Fruit fly (Drosophila melanogaster) whole organism, embryonic: ENCODE data around the gene CG15725.

Source experiments
- Antp ChIP-seq: fragments of 200-800 bp; sonication (Bioruptor generic); optimal IDR thresholded peaks from 3 replicates; lab custom pipeline; 2016; ENCODE audit warnings: missing biosample characterization, missing genetic modification characterization
- Bteb2 ChIP-seq: fragments of 200-800 bp; sonication (Bioruptor generic); optimal IDR thresholded peaks from 2 replicates; lab custom pipeline; 2016; ENCODE audit warnings: missing biosample characterization, missing genetic modification characterization
- CG10147 ChIP-seq: fragments of 200-800 bp; sonication (Bioruptor generic); optimal IDR thresholded peaks from 2 replicates; lab custom pipeline; 2019; ENCODE audit warnings: missing biosample characterization, mild to moderate bottlenecking, missing genetic modification characterization, moderate library complexity
- CG12104 ChIP-seq: fragments of 200-800 bp; sonication (Bioruptor generic); optimal IDR thresholded peaks from 3 replicates; lab custom pipeline; 2016; ENCODE audit warnings: missing biosample characterization, missing genetic modification characterization
- CG12391 ChIP-seq: fragments of 200-800 bp; sonication (Bioruptor generic); optimal IDR thresholded peaks from 3 replicates; lab custom pipeline; 2018; ENCODE audit warnings: missing biosample characterization, mild to moderate bottlenecking, missing genetic modification characterization, moderate library complexity
- CG15011 ChIP-seq: fragments of 200-800 bp; sonication (Bioruptor generic); optimal IDR thresholded peaks from 3 replicates; lab custom pipeline; 2018; ENCODE audit warnings: missing biosample characterization, mild to moderate bottlenecking, missing genetic modification characterization
- CG15073 ChIP-seq: fragments of 200-800 bp; sonication (Bioruptor generic); optimal IDR thresholded peaks from 2 replicates; lab custom pipeline; 2016; ENCODE audit warnings: missing biosample characterization, missing genetic modification characterization
- CG15696 ChIP-seq: fragments of 200-800 bp; sonication (Bioruptor generic); optimal IDR thresholded peaks from 2 replicates; lab custom pipeline; 2019; ENCODE audit warnings: missing biosample characterization, mild to moderate bottlenecking, missing genetic modification characterization, moderate library complexity
- CG17568 ChIP-seq: fragments of 200-800 bp; sonication (Bioruptor generic); optimal IDR thresholded peaks from 2 replicates; lab custom pipeline; 2018; ENCODE audit warnings: missing biosample characterization, mild to moderate bottlenecking, missing genetic modification characterization, moderate library complexity
- CG17829 ChIP-seq: fragments of 200-800 bp; optimal IDR thresholded peaks from 2 replicates; lab custom pipeline; 2019; ENCODE audit warnings: missing biosample characterization, mild to moderate bottlenecking, missing genetic modification characterization, moderate library complexity
- CG3407 ChIP-seq: fragments of 200-800 bp; sonication (Bioruptor generic); optimal IDR thresholded peaks from 2 replicates; lab custom pipeline; 2018; ENCODE audit warnings: missing biosample characterization, mild to moderate bottlenecking, missing genetic modification characterization
- CG3847 ChIP-seq: fragments of 200-800 bp; sonication (Bioruptor generic); IDR thresholded peaks from 2 replicates; pipeline ENCODE4 v1.3.6; 2022; ENCODE audit warnings: missing biosample characterization, missing genetic modification characterization
- CG42726 ChIP-seq: fragments of 200-800 bp; sonication (Bioruptor generic); IDR thresholded peaks from 2 replicates; pipeline ENCODE4 v1.3.6; 2022; ENCODE audit warnings: missing biosample characterization, missing genetic modification characterization; ENCODE audit not compliant: partially characterized antibody
- CG7556 ChIP-seq: fragments of 200-800 bp; sonication (Bioruptor generic); optimal IDR thresholded peaks from 2 replicates; lab custom pipeline; 2017; ENCODE audit warnings: missing biosample characterization, mild to moderate bottlenecking, missing genetic modification characterization
- Doc3 ChIP-seq: fragments of 200-800 bp; sonication (Bioruptor generic); IDR thresholded peaks from 3 replicates; pipeline ENCODE4 v1.3.6; 2022; ENCODE audit warnings: missing biosample characterization, missing genetic modification characterization; ENCODE audit not compliant: partially characterized antibody
- Elba2 ChIP-seq: fragments of 200-800 bp; sonication (Bioruptor generic); optimal IDR thresholded peaks from 3 replicates; lab custom pipeline; 2016; ENCODE audit warnings: missing biosample characterization, missing genetic modification characterization
- HLH3B ChIP-seq: fragments of 200-800 bp; sonication (Bioruptor generic); IDR thresholded peaks from 2 replicates; pipeline ENCODE4 v1.3.6; 2022; ENCODE audit warnings: missing biosample characterization, missing genetic modification characterization
- HLHmδ ChIP-seq: fragments of 200-800 bp; sonication (Bioruptor generic); optimal IDR thresholded peaks from 2 replicates; lab custom pipeline; 2018; ENCODE audit warnings: missing biosample characterization, mild to moderate bottlenecking, missing genetic modification characterization, moderate library complexity
- Hey ChIP-seq: fragments of 200-800 bp; sonication (Bioruptor generic); optimal IDR thresholded peaks from 3 replicates; lab custom pipeline; 2018; ENCODE audit warnings: missing biosample characterization, mild to moderate bottlenecking, missing genetic modification characterization
- Hmr ChIP-seq: fragments of 200-800 bp; sonication (Bioruptor generic); optimal IDR thresholded peaks from 3 replicates; lab custom pipeline; 2017; ENCODE audit warnings: mild to moderate bottlenecking, missing biosample characterization, missing genetic modification reagents, missing genetic modification characterization
- Lim3 ChIP-seq: fragments of 200-800 bp; sonication (Bioruptor generic); IDR thresholded peaks from 2 replicates; pipeline ENCODE4 v1.3.6; 2022; ENCODE audit warnings: missing biosample characterization, missing genetic modification characterization
- Meics ChIP-seq: fragments of 200-800 bp; sonication (Bioruptor generic); optimal IDR thresholded peaks from 2 replicates; lab custom pipeline; 2017; ENCODE audit warnings: missing biosample characterization, mild to moderate bottlenecking, missing genetic modification characterization
- Mes4 ChIP-seq: fragments of 200-800 bp; sonication (Bioruptor generic); optimal IDR thresholded peaks from 2 replicates; lab custom pipeline; 2016; ENCODE audit warnings: missing biosample characterization, missing genetic modification characterization
- Mrtf ChIP-seq: fragments of 200-800 bp; sonication (Bioruptor generic); IDR thresholded peaks from 3 replicates; pipeline ENCODE4 v1.3.6; 2022; ENCODE audit warnings: missing biosample characterization, missing genetic modification characterization
- Ptx1 ChIP-seq: fragments of 200-800 bp; sonication (Bioruptor generic); IDR thresholded peaks from 2 replicates; pipeline ENCODE4 v1.3.6; 2022; ENCODE audit warnings: missing biosample characterization, missing genetic modification characterization
- Ravus ChIP-seq: fragments of 200-800 bp; sonication (Bioruptor generic); IDR thresholded peaks from 2 replicates; pipeline ENCODE4 v1.3.6; 2022; ENCODE audit warnings: missing biosample characterization, missing genetic modification characterization
- Ssrp ChIP-seq: fragments of 200-800 bp; sonication (Bioruptor generic); optimal IDR thresholded peaks from 2 replicates; lab custom pipeline; 2018; ENCODE audit warnings: missing biosample characterization, mild to moderate bottlenecking, missing genetic modification characterization, moderate library complexity
- Tbp ChIP-seq: fragments of >200 bp; optimal IDR thresholded peaks from 2 replicates; lab custom pipeline; 2018; ENCODE audit warnings: missing biosample characterization, missing genetic modification characterization
- bcd ChIP-seq: fragments of 200-800 bp; sonication (Bioruptor generic); optimal IDR thresholded peaks from 2 replicates; lab custom pipeline; 2017; ENCODE audit warnings: missing biosample characterization, mild to moderate bottlenecking, missing genetic modification characterization
- bowl ChIP-seq: fragments of 200-800 bp; sonication (Bioruptor generic); IDR thresholded peaks from 2 replicates; pipeline ENCODE4 v1.3.6; 2022; ENCODE audit warnings: missing biosample characterization, missing genetic modification characterization
- cas ChIP-seq: fragments of 200-800 bp; sonication (Bioruptor generic); IDR thresholded peaks from 2 replicates; pipeline ENCODE4 v1.3.6; 2022; ENCODE audit warnings: missing biosample characterization, missing genetic modification characterization
- dan ChIP-seq: fragments of 200-800 bp; sonication (Bioruptor generic); IDR thresholded peaks from 2 replicates; pipeline ENCODE4 v1.3.6; 2022; ENCODE audit warnings: missing biosample characterization, missing genetic modification characterization
- gcm ChIP-seq: fragments of 200-800 bp; sonication (Bioruptor generic); optimal IDR thresholded peaks from 2 replicates; lab custom pipeline; 2019; ENCODE audit warnings: missing biosample characterization, mild to moderate bottlenecking, missing genetic modification characterization, moderate library complexity
- grau ChIP-seq: fragments of 200-800 bp; optimal IDR thresholded peaks from 3 replicates; lab custom pipeline; 2019; ENCODE audit warnings: missing biosample characterization, mild to moderate bottlenecking, missing genetic modification characterization, moderate library complexity
- kah ChIP-seq: fragments of 200-800 bp; sonication (Bioruptor generic); optimal IDR thresholded peaks from 2 replicates; lab custom pipeline; 2018; ENCODE audit warnings: missing biosample characterization, mild to moderate bottlenecking, missing genetic modification characterization
- nerfin-2 ChIP-seq: fragments of 200-800 bp; sonication (Bioruptor generic); IDR thresholded peaks from 2 replicates; pipeline ENCODE4 v1.3.6; 2022; ENCODE audit warnings: missing biosample characterization, missing genetic modification characterization; ENCODE audit not compliant: partially characterized antibody
- onecut ChIP-seq: fragments of 200-800 bp; sonication (Bioruptor generic); IDR thresholded peaks from 2 replicates; pipeline ENCODE4 v1.3.6; 2022; ENCODE audit warnings: missing biosample characterization, missing genetic modification characterization
- phol ChIP-seq: fragments of 200-800 bp; sonication (Bioruptor generic); optimal IDR thresholded peaks from 3 replicates; lab custom pipeline; 2018; ENCODE audit warnings: missing biosample characterization, mild to moderate bottlenecking, missing genetic modification characterization, moderate library complexity
- pnt ChIP-seq: fragments of 200-800 bp; sonication (Bioruptor generic); optimal IDR thresholded peaks from 3 replicates; lab custom pipeline; 2016; ENCODE audit warnings: missing biosample characterization, missing genetic modification characterization
- pzg ChIP-seq: fragments of 200-800 bp; sonication (Bioruptor generic); optimal IDR thresholded peaks from 3 replicates; lab custom pipeline; 2018; ENCODE audit warnings: missing biosample characterization, mild to moderate bottlenecking, missing genetic modification characterization, moderate library complexity
- ranshi ChIP-seq: fragments of 200-800 bp; sonication (Bioruptor generic); IDR thresholded peaks from 2 replicates; pipeline ENCODE4 v1.3.6; 2022; ENCODE audit warnings: missing biosample characterization, missing genetic modification characterization
- rib ChIP-seq: fragments of 200-800 bp; sonication (Bioruptor generic); IDR thresholded peaks from 2 replicates; pipeline ENCODE4 v1.3.6; 2022; ENCODE audit warnings: missing biosample characterization, missing genetic modification characterization
- ssp ChIP-seq: fragments of 200-800 bp; sonication (Bioruptor generic); IDR thresholded peaks from 2 replicates; pipeline ENCODE4 v1.3.6; 2022; ENCODE audit warnings: missing biosample characterization, missing genetic modification characterization
- stwl ChIP-seq: fragments of 200-800 bp; sonication (Bioruptor generic); optimal IDR thresholded peaks from 3 replicates; lab custom pipeline; 2018; ENCODE audit warnings: missing biosample characterization, mild to moderate bottlenecking, missing genetic modification characterization, moderate library complexity
- tgo ChIP-seq: fragments of 200-800 bp; sonication (Bioruptor generic); IDR thresholded peaks from 3 replicates; pipeline ENCODE4 v1.3.6; 2022; ENCODE audit warnings: missing biosample characterization, missing genetic modification characterization
- tna ChIP-seq: fragments of 200-800 bp; sonication (Bioruptor generic); IDR thresholded peaks from 2 replicates; pipeline ENCODE4 v1.3.6; 2022; ENCODE audit warnings: missing biosample characterization, missing genetic modification characterization; ENCODE audit not compliant: partially characterized antibody
- tx ChIP-seq: fragments of 200-800 bp; sonication (Bioruptor generic); optimal IDR thresholded peaks from 2 replicates; lab custom pipeline; 2016; ENCODE audit warnings: missing biosample characterization, missing genetic modification characterization
- wor ChIP-seq: fragments of 200-800 bp; sonication (Bioruptor generic); IDR thresholded peaks from 2 replicates; pipeline ENCODE4 v1.3.6; 2022; ENCODE audit warnings: missing biosample characterization, missing genetic modification characterization
- z ChIP-seq: fragments of 200-800 bp; sonication (Bioruptor generic); IDR thresholded peaks from 3 replicates; pipeline ENCODE4 v1.3.6; 2022; ENCODE audit warnings: missing biosample characterization, missing genetic modification characterization

CG15725 gene

DNA sequence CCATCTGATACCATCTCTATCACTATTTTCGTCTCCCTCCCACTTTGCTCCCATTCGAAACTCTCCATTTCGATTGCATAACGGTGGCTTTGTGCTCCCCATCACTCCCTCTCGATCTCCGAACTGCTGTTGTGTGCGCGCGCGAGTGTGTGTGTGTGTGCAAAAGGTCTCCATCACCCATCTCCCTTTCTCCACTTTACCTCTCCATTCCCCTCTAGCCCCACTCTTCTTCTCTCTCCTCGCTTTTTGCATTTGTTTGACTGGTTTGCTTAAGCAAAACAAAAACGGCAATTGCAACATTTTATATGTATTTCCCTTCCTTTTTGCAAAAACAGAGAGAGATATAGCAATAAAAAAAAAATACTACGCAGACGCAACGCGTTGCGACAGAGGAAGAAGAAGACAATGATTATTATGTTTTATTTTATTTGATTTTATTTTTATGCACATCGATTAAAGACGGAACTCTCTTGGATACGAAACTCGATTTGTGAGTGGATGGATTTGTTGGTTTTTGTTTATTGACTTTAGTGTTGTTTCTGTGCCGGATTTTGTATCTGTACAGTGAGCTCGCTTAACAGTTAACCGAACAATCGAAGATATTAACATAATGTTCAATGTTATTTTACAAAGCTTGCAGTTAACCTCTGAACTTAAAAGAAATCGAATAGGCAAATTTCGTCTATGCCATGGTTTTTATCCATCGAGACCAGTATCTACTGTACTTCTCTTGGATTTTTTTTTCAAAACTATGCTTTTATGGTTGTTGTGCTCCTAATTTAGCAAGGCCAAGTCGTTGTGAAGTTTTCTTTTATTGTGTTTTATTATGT, 35.8 kb upstream of the CG15725 start (continued):
- TF ChIP-seq Elba2 (GFP tag; lab: Kevin White, UChicago) (no peak), Ravus (peak; percentile 14; the same call in 1 of the 2 replicates), CG12391 (tag; lab: Kevin White, UChicago) (peak; percentile 64), Hey (tag; lab: Kevin White, UChicago) (peak; percentile 10), z (no peak), pnt (peak; percentile 43), Ssrp (tag; lab: Kevin White, UChicago) (peak; percentile 51), rib (no peak), Bteb2 (GFP tag; lab: Kevin White, UChicago) (peak; percentile 59), tna (no peak), CG15011 (peak; percentile 31), CG3847 (GFP tag; lab: Robert Waterston, UW) (peak; percentile 74), CG10147 (GFP tag; lab: Kevin White, UChicago) (peak; percentile 57), CG3407 (GFP tag; lab: Kevin White, UChicago) (no peak), HLHmδ (GFP tag; lab: Kevin White, UChicago) (no peak), CG17829 (tag; lab: Kevin White, UChicago) (peak; percentile 35), nerfin-2 (GFP tag; lab: Robert Waterston, UW) (no peak), phol (tag; lab: Kevin White, UChicago) (peak; percentile 54), ssp (GFP tag; lab: Robert Waterston, UW) (no peak), Hmr (peak; percentile 68), pzg (GFP tag; lab: Kevin White, UChicago) (no peak), dan (no peak), Lim3 (GFP tag; lab: Robert Waterston, UW) (no peak), stwl (tag; lab: Kevin White, UChicago) (no peak), tx (peak; percentile 42), bowl (GFP tag; lab: Robert Waterston, UW) (peak; percentile 45; the same call in 1 of the 2 replicates), ranshi (peak; percentile 57; the same call in 1 of the 2 replicates), CG15696 (tag; lab: Kevin White, UChicago) (peak; percentile 12), Ptx1 (GFP tag; lab: Robert Waterston, UW) (peak; percentile 70), wor (GFP tag; lab: Robert Waterston, UW) (no peak), Doc3 (no peak), CG12104 (GFP tag; lab: Kevin White, UChicago) (no peak), Meics (GFP tag; lab: Kevin White, UChicago) (peak; percentile 72), Antp (peak; percentile 65), cas (GFP tag; lab: Robert Waterston, UW) (peak; percentile 43; the same call in 1 of the 2 replicates), CG42726 (GFP tag; lab: Robert Waterston, UW) (no peak), tgo (GFP tag; lab: Robert Waterston, UW) (peak; percentile 76), Tbp (no peak), CG17568 (peak; percentile 70), bcd (peak; percentile 55), CG15073 (no peak), HLH3B (GFP tag; lab: Robert Waterston, UW) (peak; percentile 67), gcm (GFP tag; lab: Kevin White, UChicago) (no peak), Mes4 (peak; percentile 45), kah (GFP tag; lab: Kevin White, UChicago) (no peak), Mrtf (GFP tag; lab: Robert Waterston, UW) (peak; percentile 63; the same call in 2 of the 3 replicates), onecut (GFP tag; lab: Robert Waterston, UW) (peak; percentile 37; the same call in 1 of the 2 replicates), CG7556 (GFP tag; lab: Kevin White, UChicago) (peak; percentile 50), grau (tag; lab: Kevin White, UChicago) (peak; percentile 95)
